Worm (Caenorhabditis elegans): ENCODE measurements around the gene aex-3.

The aex-3 gene

ce11 chrX:763452-763851 lies 3.9 kb upstream of the aex-3 start, which contains the start of gene dyf-11:
Gene dyf-11 (plus strand): TSS chrX:763752.
- TF ChIP-seq dao-5 (tag; optimal IDR thresholded peaks at IDR 0.05) (no peak), W03F9.2 (tag; optimal IDR thresholded peaks at IDR 0.05) (no peak)

ce11 chrX:760579-760978 lies 1.0 kb upstream of the aex-3 start:
- no peak for TF ChIP-seq him-1 (tag; optimal IDR thresholded peaks at IDR 0.05)
- no peak for TF ChIP-seq dao-5 (tag; optimal IDR thresholded peaks at IDR 0.05)
- TF ChIP-seq W03F9.2 (tag; optimal IDR thresholded peaks at IDR 0.05) = no peak

- TF ChIP-seq him-1 (tag; optimal IDR thresholded peaks at IDR 0.05) (no peak), dao-5 (tag; optimal IDR thresholded peaks at IDR 0.05) (no peak), W03F9.2 (tag; optimal IDR thresholded peaks at IDR 0.05) (no peak)
Observed at ce11 chrX:748319-748718, 11.2 kb downstream of the aex-3 start.

- TF ChIP-seq him-1 (tag; optimal IDR thresholded peaks at IDR 0.05) (no peak), W03F9.2 (tag; optimal IDR thresholded peaks at IDR 0.05) (no peak)
Observed at ce11 chrX:736989-737388, 22.5 kb downstream of the aex-3 start.

- TF ChIP-seq W03F9.2 (tag; optimal IDR thresholded peaks at IDR 0.05) (no peak), him-1 (tag; optimal IDR thresholded peaks at IDR 0.05) (no peak), dao-5 (tag; optimal IDR thresholded peaks at IDR 0.05) (no peak)
Observed at ce11 chrX:735572-735971, 24.0 kb downstream of the aex-3 start, which contains the start of gene npr-19. Gene npr-19 (minus strand): TSS chrX:735672.

- TF ChIP-seq dao-5 (tag; optimal IDR thresholded peaks at IDR 0.05) (no peak), him-1 (tag; optimal IDR thresholded peaks at IDR 0.05) (no peak), W03F9.2 (tag; optimal IDR thresholded peaks at IDR 0.05) (no peak)
Observed at ce11 chrX:729062-729461, 30.5 kb downstream of the aex-3 start.

ce11 chrX:727737-728136 lies 31.8 kb downstream of the aex-3 start:
- TF ChIP-seq him-1 (tag; optimal IDR thresholded peaks at IDR 0.05) (no peak), W03F9.2 (tag; optimal IDR thresholded peaks at IDR 0.05) (peak; percentile 57)

ce11 chrX:726295-726694 lies 33.2 kb downstream of the aex-3 start:
- TF ChIP-seq W03F9.2 (tag; optimal IDR thresholded peaks at IDR 0.05) = no peak
- TF ChIP-seq dao-5 (tag; optimal IDR thresholded peaks at IDR 0.05) = no peak
- TF ChIP-seq him-1 (tag; optimal IDR thresholded peaks at IDR 0.05) = no peak

ce11 chrX:725868-726267 lies 33.7 kb downstream of the aex-3 start, which contains the start of gene sli-1:
Gene sli-1 (minus strand): TSS chrX:725968.
- TF ChIP-seq dao-5 (tag; optimal IDR thresholded peaks at IDR 0.05) (no peak), him-1 (tag; optimal IDR thresholded peaks at IDR 0.05) (no peak), W03F9.2 (tag; optimal IDR thresholded peaks at IDR 0.05) (no peak)

ce11 chrX:714398-714797 lies 45.1 kb downstream of the aex-3 start, which contains the start of gene irk-2:
Gene irk-2 (minus strand): TSS chrX:714498.
- TF ChIP-seq him-1 (tag; optimal IDR thresholded peaks at IDR 0.05) (no peak), W03F9.2 (tag; optimal IDR thresholded peaks at IDR 0.05) (no peak), dao-5 (tag; optimal IDR thresholded peaks at IDR 0.05) (no peak)

- TF ChIP-seq dao-5 (tag; optimal IDR thresholded peaks at IDR 0.05) = no peak
- no peak for TF ChIP-seq him-1 (tag; optimal IDR thresholded peaks at IDR 0.05)
- TF ChIP-seq W03F9.2 (tag; optimal IDR thresholded peaks at IDR 0.05) = no peak
Observed at ce11 chrX:706490-706889, 53.0 kb downstream of the aex-3 start, which contains the start of gene M02A10.1. Gene M02A10.1 (plus strand): TSS chrX:706790.

Measured in whole organism, L4/young adult.